Fruit fly (Drosophila melanogaster) whole organism, embryonic: ENCODE results near the gene Argk1.

Source experiments
- Adf1 ChIP-seq: fragments of 200-800 bp; sonication (Bioruptor generic); IDR thresholded peaks from 2 replicates; pipeline ENCODE4 v1.3.6; 2022; ENCODE audit warnings: missing biosample characterization, missing genetic modification characterization
- CG10565 ChIP-seq: fragments of 200-800 bp; sonication (Bioruptor generic); optimal IDR thresholded peaks from 3 replicates; lab custom pipeline; 2016; ENCODE audit warnings: missing biosample characterization, mild to moderate bottlenecking, missing genetic modification characterization
- CG11560 ChIP-seq: fragments of 200-800 bp; sonication (Bioruptor generic); IDR thresholded peaks from 3 replicates; pipeline ENCODE4 v1.3.6; 2022; ENCODE audit warnings: missing biosample characterization, missing genetic modification characterization
- CG11696 ChIP-seq: fragments of 200-800 bp; sonication (Bioruptor generic); IDR thresholded peaks from 2 replicates; pipeline ENCODE4 v1.3.6; 2022; ENCODE audit warnings: missing biosample characterization, missing genetic modification characterization
- CG1233 ChIP-seq: fragments of 200-800 bp; sonication (Bioruptor generic); optimal IDR thresholded peaks from 4 replicates; lab custom pipeline; 2018; ENCODE audit warnings: missing biosample characterization, mild to moderate bottlenecking, missing genetic modification characterization
- CG12391 ChIP-seq: fragments of 200-800 bp; sonication (Bioruptor generic); optimal IDR thresholded peaks from 3 replicates; lab custom pipeline; 2018; ENCODE audit warnings: missing biosample characterization, mild to moderate bottlenecking, missing genetic modification characterization, moderate library complexity
- CG1529 ChIP-seq: fragments of 200-800 bp; sonication (Bioruptor generic); optimal IDR thresholded peaks from 3 replicates; lab custom pipeline; 2018; ENCODE audit warnings: missing biosample characterization, missing genetic modification characterization
- CG17328 ChIP-seq: fragments of 200-800 bp; sonication (Bioruptor generic); IDR thresholded peaks from 2 replicates; pipeline ENCODE4 v1.3.6; 2022; ENCODE audit warnings: missing biosample characterization, missing genetic modification characterization
- CG18599 ChIP-seq: fragments of 200-800 bp; sonication (Bioruptor generic); optimal IDR thresholded peaks from 3 replicates; lab custom pipeline; 2017; ENCODE audit warnings: missing biosample characterization, missing genetic modification characterization, mild to moderate bottlenecking, moderate library complexity, missing genetic modification reagents
- CG4424 ChIP-seq: fragments of 200-800 bp; sonication (Bioruptor generic); optimal IDR thresholded peaks from 3 replicates; lab custom pipeline; 2016; ENCODE audit warnings: missing biosample characterization, missing genetic modification characterization
- CG4730 ChIP-seq: fragments of 200-800 bp; sonication (Bioruptor generic); IDR thresholded peaks from 2 replicates; pipeline ENCODE4 v1.3.6; 2022; ENCODE audit warnings: missing biosample characterization, missing genetic modification characterization
- CG8089 ChIP-seq: fragments of 200-800 bp; sonication (Bioruptor generic); optimal IDR thresholded peaks from 3 replicates; lab custom pipeline; 2016; ENCODE audit warnings: missing biosample characterization, missing genetic modification characterization
- CG8290 ChIP-seq, 3 experiments: fragments of 200-800 bp; sonication (Bioruptor generic); optimal IDR thresholded peaks; 2 replicates each; lab custom pipeline; 2016 to 2019; ENCODE audit warnings: missing biosample characterization in 3 of 3, missing genetic modification characterization in 3 of 3, mild to moderate bottlenecking in 2 of 3, moderate library complexity in 1 of 3
- CG8765 ChIP-seq: fragments of 200-800 bp; sonication (Bioruptor generic); IDR thresholded peaks from 2 replicates; pipeline ENCODE4 v1.3.6; 2022; ENCODE audit warnings: missing biosample characterization, missing genetic modification characterization
- Dad ChIP-seq: fragments of 200-800 bp; sonication (Bioruptor generic); optimal IDR thresholded peaks from 3 replicates; lab custom pipeline; 2016; ENCODE audit warnings: missing biosample characterization, missing genetic modification characterization
- Deaf1 ChIP-seq: fragments of 200-800 bp; optimal IDR thresholded peaks from 3 replicates; lab custom pipeline; 2019; ENCODE audit warnings: missing biosample characterization, mild to moderate bottlenecking, missing genetic modification characterization, moderate library complexity
- Ets97D ChIP-seq: fragments of 200-800 bp; sonication (Bioruptor generic); optimal IDR thresholded peaks from 3 replicates; lab custom pipeline; 2016; ENCODE audit warnings: missing biosample characterization, missing genetic modification characterization
- H2.0 ChIP-seq: fragments of 200-800 bp; sonication (Bioruptor generic); IDR thresholded peaks from 2 replicates; pipeline ENCODE4 v1.3.6; 2022; ENCODE audit warnings: missing biosample characterization, missing genetic modification characterization
- Mrtf ChIP-seq: fragments of 200-800 bp; sonication (Bioruptor generic); IDR thresholded peaks from 3 replicates; pipeline ENCODE4 v1.3.6; 2022; ENCODE audit warnings: missing biosample characterization, missing genetic modification characterization
- NK7.1 ChIP-seq: fragments of 200-800 bp; sonication (Bioruptor generic); optimal IDR thresholded peaks from 3 replicates; lab custom pipeline; 2016; ENCODE audit warnings: missing biosample characterization, missing genetic modification characterization
- Neu2 ChIP-seq: fragments of 200-800 bp; sonication (Bioruptor generic); optimal IDR thresholded peaks from 3 replicates; lab custom pipeline; 2016; ENCODE audit warnings: missing biosample characterization, missing genetic modification characterization, borderline replicate concordance
- Nf-YC ChIP-seq: fragments of 200-800 bp; optimal IDR thresholded peaks from 3 replicates; lab custom pipeline; 2019; ENCODE audit warnings: missing biosample characterization, mild to moderate bottlenecking, missing genetic modification characterization, moderate library complexity
- NfI ChIP-seq: fragments of 200-800 bp; sonication (Bioruptor generic); optimal IDR thresholded peaks from 3 replicates; lab custom pipeline; 2018; ENCODE audit warnings: missing biosample characterization, mild to moderate bottlenecking, missing genetic modification characterization, moderate library complexity
- Pdp1 ChIP-seq, 2 experiments: fragments of 200-800 bp; sonication (Bioruptor generic); optimal IDR thresholded peaks; 3 replicates each; lab custom pipeline; 2016; ENCODE audit warnings: missing biosample characterization in 2 of 2, missing genetic modification characterization in 2 of 2, mild to moderate bottlenecking in 1 of 2, moderate library complexity in 1 of 2
- Ptx1 ChIP-seq: fragments of 200-800 bp; sonication (Bioruptor generic); IDR thresholded peaks from 2 replicates; pipeline ENCODE4 v1.3.6; 2022; ENCODE audit warnings: missing biosample characterization, missing genetic modification characterization
- Sin3A ChIP-seq: fragments of >200 bp; optimal IDR thresholded peaks from 2 replicates; lab custom pipeline; 2018
- Sox100B ChIP-seq: fragments of 200-800 bp; sonication (Bioruptor generic); optimal IDR thresholded peaks from 3 replicates; lab custom pipeline; 2018; ENCODE audit warnings: missing biosample characterization, mild to moderate bottlenecking, missing genetic modification characterization
- Ssrp ChIP-seq: fragments of 200-800 bp; sonication (Bioruptor generic); optimal IDR thresholded peaks from 2 replicates; lab custom pipeline; 2018; ENCODE audit warnings: missing biosample characterization, mild to moderate bottlenecking, missing genetic modification characterization, moderate library complexity
- Tbp ChIP-seq: fragments of >200 bp; optimal IDR thresholded peaks from 2 replicates; lab custom pipeline; 2018; ENCODE audit warnings: missing biosample characterization, missing genetic modification characterization
- ab ChIP-seq: fragments of 200-800 bp; sonication (Bioruptor generic); optimal IDR thresholded peaks from 2 replicates; lab custom pipeline; 2016; ENCODE audit warnings: missing biosample characterization, missing genetic modification characterization
- aop ChIP-seq: fragments of 200-800 bp; sonication (Bioruptor generic); IDR thresholded peaks from 2 replicates; pipeline ENCODE4 v1.3.6; 2022; ENCODE audit warnings: missing biosample characterization, missing genetic modification characterization
- crol ChIP-seq: fragments of 200-800 bp; sonication (Bioruptor generic); IDR thresholded peaks from 2 replicates; pipeline ENCODE4 v1.3.6; 2022; ENCODE audit warnings: missing biosample characterization, missing genetic modification characterization
- dimm ChIP-seq: fragments of 200-800 bp; sonication (Bioruptor generic); IDR thresholded peaks from 2 replicates; pipeline ENCODE4 v1.3.6; 2022; ENCODE audit warnings: missing biosample characterization, missing genetic modification characterization
- dysf ChIP-seq: fragments of 200-800 bp; sonication (Bioruptor generic); IDR thresholded peaks from 3 replicates; pipeline ENCODE4 v1.3.6; 2022; ENCODE audit warnings: missing biosample characterization, missing genetic modification characterization
- exex ChIP-seq: fragments of 200-800 bp; sonication (Bioruptor generic); optimal IDR thresholded peaks from 4 replicates; lab custom pipeline; 2018; ENCODE audit warnings: missing biosample characterization, mild to moderate bottlenecking, missing genetic modification characterization, moderate library complexity
- fd64A ChIP-seq: fragments of 200-800 bp; sonication (Bioruptor generic); optimal IDR thresholded peaks from 3 replicates; lab custom pipeline; 2018; ENCODE audit warnings: missing biosample characterization, mild to moderate bottlenecking, missing genetic modification characterization
- gcm ChIP-seq: fragments of 200-800 bp; sonication (Bioruptor generic); optimal IDR thresholded peaks from 2 replicates; lab custom pipeline; 2019; ENCODE audit warnings: missing biosample characterization, mild to moderate bottlenecking, missing genetic modification characterization, moderate library complexity
- kni ChIP-seq: fragments of 200-800 bp; sonication (Bioruptor generic); optimal IDR thresholded peaks from 3 replicates; lab custom pipeline; 2017; ENCODE audit warnings: mild to moderate bottlenecking, missing biosample characterization, missing genetic modification reagents, missing genetic modification characterization
- knrl ChIP-seq: fragments of 200-800 bp; sonication (Bioruptor generic); IDR thresholded peaks from 3 replicates; pipeline ENCODE4 v1.3.6; 2022; ENCODE audit warnings: missing biosample characterization, missing genetic modification characterization; ENCODE audit not compliant: partially characterized antibody
- pho ChIP-seq: fragments of 200-800 bp; sonication (Bioruptor generic); optimal IDR thresholded peaks from 2 replicates; lab custom pipeline; 2016; ENCODE audit warnings: missing biosample characterization, missing genetic modification characterization
- row ChIP-seq: fragments of 200-800 bp; sonication (Bioruptor generic); IDR thresholded peaks from 3 replicates; pipeline ENCODE4 v1.3.6; 2022; ENCODE audit warnings: missing biosample characterization, missing genetic modification characterization
- sim ChIP-seq: fragments of 200-800 bp; sonication (Bioruptor generic); IDR thresholded peaks from 2 replicates; pipeline ENCODE4 v1.3.6; 2022; ENCODE audit warnings: missing biosample characterization, missing genetic modification characterization
- sima ChIP-seq: fragments of 200-800 bp; sonication (Bioruptor generic); optimal IDR thresholded peaks from 2 replicates; lab custom pipeline; 2016; ENCODE audit warnings: missing biosample characterization, missing genetic modification characterization
- tio ChIP-seq: fragments of 200-800 bp; sonication (Bioruptor generic); optimal IDR thresholded peaks from 2 replicates; lab custom pipeline; 2017; ENCODE audit warnings: missing biosample characterization, missing genetic modification characterization, inconsistent platforms
- toy ChIP-seq: fragments of 200-800 bp; sonication (Bioruptor generic); IDR thresholded peaks from 2 replicates; pipeline ENCODE4 v1.3.6; 2022; ENCODE audit warnings: missing biosample characterization, missing genetic modification characterization
- trem ChIP-seq: fragments of 200-800 bp; optimal IDR thresholded peaks from 3 replicates; lab custom pipeline; 2019; ENCODE audit warnings: missing biosample characterization, mild to moderate bottlenecking, missing genetic modification characterization, moderate library complexity
- ttk ChIP-seq: fragments of 200-800 bp; sonication (Bioruptor generic); IDR thresholded peaks from 2 replicates; pipeline ENCODE4 v2.1.2; 2022; ENCODE audit warnings: missing biosample characterization, missing genetic modification characterization
- twi ChIP-seq: fragments of 200-800 bp; optimal IDR thresholded peaks from 2 replicates; lab custom pipeline; 2019; ENCODE audit warnings: missing biosample characterization, mild to moderate bottlenecking, missing genetic modification characterization, moderate library complexity
- wor ChIP-seq: fragments of 200-800 bp; sonication (Bioruptor generic); IDR thresholded peaks from 2 replicates; pipeline ENCODE4 v1.3.6; 2022; ENCODE audit warnings: missing biosample characterization, missing genetic modification characterization
- zfh2 ChIP-seq: fragments of 200-800 bp; sonication (Bioruptor generic); optimal IDR thresholded peaks from 2 replicates; lab custom pipeline; 2016; ENCODE audit warnings: missing biosample characterization, missing genetic modification characterization

Gene Argk1

dm6 chr3L:9011485-9012389, 54.1 kb downstream of the Argk1 start (continued):
- peak; percentile 49 for TF ChIP-seq Neu2 (GFP tag; lab: Kevin White, UChicago)
- TF ChIP-seq trem: peak; percentile 78
- peak; percentile 56 for TF ChIP-seq kni
- TF ChIP-seq gcm (GFP tag; lab: Kevin White, UChicago): peak; percentile 67
- TF ChIP-seq tio: no peak
- peak; percentile 55; the same call in 1 of the 3 replicates for TF ChIP-seq dysf (GFP tag; lab: Robert Waterston, UW)
- peak; percentile 75 for TF ChIP-seq ttk (GFP tag; lab: Robert Waterston, UW)
- peak; percentile 64 for TF ChIP-seq Sox100B (GFP tag; lab: Kevin White, UChicago)
- peak; percentile 69 for TF ChIP-seq Ptx1 (GFP tag; lab: Robert Waterston, UW)
- TF ChIP-seq crol: peak; percentile 64
- peak; percentile 81 for TF ChIP-seq CG1233
- peak; percentile 92 for TF ChIP-seq CG8290 (GFP tag; optimal IDR thresholded peaks at IDR 0.05; lab: Kevin White, UChicago)
- TF ChIP-seq CG8290 (tag; optimal IDR thresholded peaks at IDR 0.05; lab: Kevin White, UChicago): no peak
- TF ChIP-seq CG11696 (GFP tag; lab: Robert Waterston, UW): no peak
- peak; percentile 45 for TF ChIP-seq Dad (GFP tag; lab: Kevin White, UChicago)
- TF ChIP-seq fd64A (GFP tag; lab: Kevin White, UChicago): peak; percentile 54
- TF ChIP-seq NK7.1 (GFP tag; lab: Kevin White, UChicago): peak; percentile 41
- TF ChIP-seq NfI (GFP tag; lab: Kevin White, UChicago): no peak
- TF ChIP-seq CG12391 (tag; lab: Kevin White, UChicago): peak; percentile 82
- TF ChIP-seq CG4730: peak; percentile 68
- no peak for TF ChIP-seq toy (GFP tag; lab: Robert Waterston, UW)
- TF ChIP-seq Sin3A (lab: Kevin White, UChicago): no peak
- no peak for TF ChIP-seq exex
- TF ChIP-seq Adf1 (GFP tag; lab: Robert Waterston, UW): no peak
- TF ChIP-seq Ssrp (tag; lab: Kevin White, UChicago): peak; percentile 72
- peak; percentile 49 for TF ChIP-seq CG1529 (GFP tag; lab: Kevin White, UChicago)
- TF ChIP-seq Ets97D: no peak
- no peak for TF ChIP-seq Nf-YC (tag; lab: Kevin White, UChicago)
- TF ChIP-seq CG8765: peak; percentile 93
- TF ChIP-seq sima (GFP tag; lab: Kevin White, UChicago): no peak
- TF ChIP-seq CG11560 (tag; lab: Robert Waterston, UW): no peak; the same call in 1 of the 3 replicates
- TF ChIP-seq Deaf1 (tag; lab: Kevin White, UChicago): peak; percentile 61
- peak; percentile 98 for TF ChIP-seq twi (tag; lab: Kevin White, UChicago)
- TF ChIP-seq CG10565 (GFP tag; lab: Kevin White, UChicago): peak; percentile 46
- TF ChIP-seq ab (GFP tag; lab: Kevin White, UChicago): peak; percentile 16
- peak; percentile 94 for TF ChIP-seq CG17328
- TF ChIP-seq Pdp1 (GFP tag; optimal IDR thresholded peaks at IDR 0.05; lab: Kevin White, UChicago): peak; percentile 70 to 78
- TF ChIP-seq pho (GFP tag; lab: Kevin White, UChicago): no peak
- TF ChIP-seq knrl: no peak
- TF ChIP-seq sim (GFP tag; lab: Robert Waterston, UW): peak; percentile 91
- TF ChIP-seq aop: no peak
- peak; percentile 84 for TF ChIP-seq CG4424
- TF ChIP-seq row (GFP tag; lab: Robert Waterston, UW): peak; percentile 87
- peak; percentile 38 for TF ChIP-seq CG8089
- TF ChIP-seq H2.0: peak; percentile 74
- 0 out of 2 replicates have a peak, but pooled peaks have one; percentile 32 for TF ChIP-seq dimm (GFP tag; lab: Robert Waterston, UW)
- TF ChIP-seq wor (GFP tag; lab: Robert Waterston, UW): peak; percentile 67
- TF ChIP-seq zfh2 (GFP tag; lab: Kevin White, UChicago): no peak
- TF ChIP-seq Tbp (GFP tag; lab: Kevin White, UChicago): no peak
- peak; percentile 72 for TF ChIP-seq Mrtf
- peak; percentile 47 for TF ChIP-seq CG18599 (GFP tag; lab: Kevin White, UChicago)
